Fruit fly (Drosophila melanogaster) whole organism, embryonic: ENCODE measurements around the gene CG5171.

Experiments used
- Abd-B ChIP-seq: fragments of 200-800 bp; sonication (Bioruptor generic); optimal IDR thresholded peaks from 2 replicates; lab custom pipeline; 2018; ENCODE audit warnings: missing biosample characterization, mild to moderate bottlenecking, missing genetic modification characterization, moderate library complexity
- Aef1 ChIP-seq: fragments of 200-800 bp; sonication (Bioruptor generic); IDR thresholded peaks from 3 replicates; pipeline ENCODE4 v1.3.6; 2022; ENCODE audit warnings: missing biosample characterization, missing genetic modification characterization
- Bgb ChIP-seq: fragments of 200-800 bp; sonication (Bioruptor generic); IDR thresholded peaks from 2 replicates; pipeline ENCODE4 v1.3.6; 2022; ENCODE audit warnings: missing biosample characterization, missing genetic modification characterization; ENCODE audit not compliant: partially characterized antibody
- CG10321 ChIP-seq: fragments of 200-800 bp; sonication (Bioruptor generic); IDR thresholded peaks from 2 replicates; pipeline ENCODE4 v1.3.6; 2022; ENCODE audit warnings: missing biosample characterization, missing genetic modification characterization
- CG12104 ChIP-seq: fragments of 200-800 bp; sonication (Bioruptor generic); optimal IDR thresholded peaks from 3 replicates; lab custom pipeline; 2016; ENCODE audit warnings: missing biosample characterization, missing genetic modification characterization
- CG12659 ChIP-seq: fragments of 200-800 bp; sonication (Bioruptor generic); optimal IDR thresholded peaks from 3 replicates; lab custom pipeline; 2017; ENCODE audit warnings: mild to moderate bottlenecking, missing biosample characterization, missing genetic modification reagents, missing genetic modification characterization
- CG12942 ChIP-seq: fragments of 200-800 bp; sonication (Bioruptor generic); optimal IDR thresholded peaks from 3 replicates; lab custom pipeline; 2016; ENCODE audit warnings: missing biosample characterization, missing genetic modification characterization
- CG2199 ChIP-seq: fragments of 200-800 bp; sonication (Bioruptor generic); IDR thresholded peaks from 3 replicates; pipeline ENCODE4 v1.3.6; 2022; ENCODE audit warnings: missing biosample characterization, missing genetic modification characterization
- CG2678 ChIP-seq: fragments of 200-800 bp; sonication (Bioruptor generic); optimal IDR thresholded peaks from 3 replicates; lab custom pipeline; 2019; ENCODE audit warnings: missing biosample characterization, mild to moderate bottlenecking, missing genetic modification characterization, moderate library complexity
- CG2712 ChIP-seq: fragments of 200-800 bp; optimal IDR thresholded peaks from 3 replicates; lab custom pipeline; 2019; ENCODE audit warnings: missing biosample characterization, mild to moderate bottlenecking, missing genetic modification characterization, moderate library complexity
- CG34376 ChIP-seq: fragments of 200-800 bp; sonication (Bioruptor generic); optimal IDR thresholded peaks from 2 replicates; lab custom pipeline; 2018; ENCODE audit warnings: missing biosample characterization, mild to moderate bottlenecking, missing genetic modification characterization
- CG4360 ChIP-seq: fragments of 200-800 bp; sonication (Bioruptor generic); IDR thresholded peaks from 2 replicates; pipeline ENCODE4 v1.3.6; 2022; ENCODE audit warnings: missing biosample characterization, missing genetic modification characterization
- CG4730 ChIP-seq: fragments of 200-800 bp; sonication (Bioruptor generic); IDR thresholded peaks from 2 replicates; pipeline ENCODE4 v1.3.6; 2022; ENCODE audit warnings: missing biosample characterization, missing genetic modification characterization
- CG6272 ChIP-seq: fragments of 200-800 bp; sonication (Bioruptor generic); IDR thresholded peaks from 2 replicates; pipeline ENCODE4 v1.3.6; 2022; ENCODE audit warnings: missing biosample characterization, missing genetic modification characterization
- CG7786 ChIP-seq: fragments of 200-800 bp; sonication (Bioruptor generic); optimal IDR thresholded peaks from 2 replicates; lab custom pipeline; 2016; ENCODE audit warnings: missing biosample characterization, missing genetic modification characterization
- CG8281 ChIP-seq: fragments of 200-800 bp; sonication (Bioruptor generic); optimal IDR thresholded peaks from 2 replicates; lab custom pipeline; 2018; ENCODE audit warnings: missing biosample characterization, mild to moderate bottlenecking, missing genetic modification characterization, moderate library complexity
- CG8290 ChIP-seq, 3 experiments: fragments of 200-800 bp; sonication (Bioruptor generic); optimal IDR thresholded peaks; 2 replicates each; lab custom pipeline; 2016 to 2019; ENCODE audit warnings: missing biosample characterization in 3 of 3, missing genetic modification characterization in 3 of 3, mild to moderate bottlenecking in 2 of 3, moderate library complexity in 1 of 3
- CG8944 ChIP-seq: fragments of 200-800 bp; sonication (Bioruptor generic); optimal IDR thresholded peaks from 3 replicates; lab custom pipeline; 2016; ENCODE audit warnings: missing biosample characterization, missing genetic modification characterization
- Eip74EF ChIP-seq, 2 experiments: fragments of 200-800 bp in 1 of 2; fragments of >200 bp in 1 of 2; sonication (Bioruptor generic) in 1 of 2; optimal IDR thresholded peaks; 2 replicates each; lab custom pipeline; 2017 to 2019; ENCODE audit warnings: missing biosample characterization in 2 of 2, missing genetic modification characterization in 2 of 2, mild to moderate bottlenecking in 1 of 2, moderate library complexity in 1 of 2
- Fer2 ChIP-seq: fragments of 200-800 bp; sonication (Bioruptor generic); optimal IDR thresholded peaks from 2 replicates; lab custom pipeline; 2018; ENCODE audit warnings: missing biosample characterization, mild to moderate bottlenecking, missing genetic modification characterization, moderate library complexity
- Gug ChIP-seq: fragments of 200-800 bp; sonication (Bioruptor generic); IDR thresholded peaks from 4 replicates; pipeline ENCODE4 v1.3.6; 2022; ENCODE audit warnings: missing biosample characterization, missing genetic modification characterization
- Oli ChIP-seq: fragments of 200-800 bp; sonication (Bioruptor generic); optimal IDR thresholded peaks from 2 replicates; lab custom pipeline; 2018; ENCODE audit warnings: missing biosample characterization, mild to moderate bottlenecking, missing genetic modification characterization, moderate library complexity
- Opbp ChIP-seq: fragments of 200-800 bp; sonication (Bioruptor generic); IDR thresholded peaks from 3 replicates; pipeline ENCODE4 v1.3.6; 2022; ENCODE audit warnings: missing biosample characterization, missing genetic modification characterization; ENCODE audit not compliant: partially characterized antibody
- Rfx ChIP-seq: fragments of 200-800 bp; sonication (Bioruptor generic); IDR thresholded peaks from 2 replicates; pipeline ENCODE4 v1.3.6; 2022; ENCODE audit warnings: missing biosample characterization, missing genetic modification characterization
- Sox102F ChIP-seq: fragments of 200-800 bp; sonication (Bioruptor generic); optimal IDR thresholded peaks from 2 replicates; lab custom pipeline; 2018; ENCODE audit warnings: missing biosample characterization, mild to moderate bottlenecking, missing genetic modification characterization, moderate library complexity
- ap ChIP-seq: fragments of 200-800 bp; sonication (Bioruptor generic); IDR thresholded peaks from 2 replicates; pipeline ENCODE4 v1.3.6; 2022; ENCODE audit warnings: missing biosample characterization, missing genetic modification characterization
- az2 ChIP-seq: fragments of 200-800 bp; sonication (Bioruptor generic); optimal IDR thresholded peaks from 3 replicates; lab custom pipeline; 2016; ENCODE audit warnings: missing biosample characterization, missing genetic modification characterization
- bbx ChIP-seq: fragments of 200-800 bp; sonication (Bioruptor generic); IDR thresholded peaks from 2 replicates; pipeline ENCODE4 v1.3.6; 2022; ENCODE audit warnings: missing biosample characterization, missing genetic modification characterization; ENCODE audit not compliant: partially characterized antibody
- bigmax ChIP-seq: fragments of 200-800 bp; sonication (Bioruptor generic); optimal IDR thresholded peaks from 2 replicates; lab custom pipeline; 2018; ENCODE audit warnings: missing biosample characterization, mild to moderate bottlenecking, missing genetic modification characterization
- cato ChIP-seq: fragments of 200-800 bp; sonication (Bioruptor generic); optimal IDR thresholded peaks from 2 replicates; lab custom pipeline; 2016; ENCODE audit warnings: missing biosample characterization, missing genetic modification characterization, borderline replicate concordance
- cg ChIP-seq: fragments of 200-800 bp; sonication (Bioruptor generic); optimal IDR thresholded peaks from 3 replicates; lab custom pipeline; 2019; ENCODE audit warnings: missing biosample characterization, mild to moderate bottlenecking, missing genetic modification characterization, moderate library complexity
- crc ChIP-seq: fragments of 200-800 bp; sonication (Bioruptor generic); optimal IDR thresholded peaks from 2 replicates; lab custom pipeline; 2016; ENCODE audit warnings: missing biosample characterization, missing genetic modification characterization
- croc ChIP-seq: fragments of 200-800 bp; sonication (Bioruptor generic); conservative IDR thresholded peaks from 3 replicates; pipeline ENCODE4 v1.3.6; 2022; ENCODE audit warnings: missing biosample characterization, missing genetic modification characterization
- disco-r ChIP-seq: fragments of 200-800 bp; sonication (Bioruptor generic); optimal IDR thresholded peaks from 2 replicates; lab custom pipeline; 2016; ENCODE audit warnings: missing biosample characterization, missing genetic modification characterization
- gsb ChIP-seq: fragments of 200-800 bp; sonication (Bioruptor generic); IDR thresholded peaks from 2 replicates; pipeline ENCODE4 v1.3.6; 2022; ENCODE audit warnings: missing biosample characterization, missing genetic modification characterization
- kah ChIP-seq: fragments of 200-800 bp; sonication (Bioruptor generic); optimal IDR thresholded peaks from 2 replicates; lab custom pipeline; 2018; ENCODE audit warnings: missing biosample characterization, mild to moderate bottlenecking, missing genetic modification characterization
- ken ChIP-seq: fragments of 200-800 bp; sonication (Bioruptor generic); IDR thresholded peaks from 3 replicates; pipeline ENCODE4 v1.3.6; 2022; ENCODE audit warnings: missing biosample characterization, missing genetic modification characterization
- lola ChIP-seq, 3 experiments: fragments of >200 bp in 2 of 3; fragments of 200-800 bp in 1 of 3; sonication (Bioruptor generic) in 1 of 3; optimal IDR thresholded peaks; 2 replicates each; lab custom pipeline; 2017 to 2019; ENCODE audit warnings: missing biosample characterization in 3 of 3, missing genetic modification characterization in 3 of 3, mild to moderate bottlenecking in 1 of 3, moderate library complexity in 1 of 3
- luna ChIP-seq: fragments of 200-800 bp; sonication (Bioruptor generic); optimal IDR thresholded peaks from 2 replicates; lab custom pipeline; 2016; ENCODE audit warnings: missing biosample characterization, missing genetic modification characterization
- mam ChIP-seq: fragments of 200-800 bp; sonication (Bioruptor generic); optimal IDR thresholded peaks from 3 replicates; lab custom pipeline; 2016; ENCODE audit warnings: missing biosample characterization, missing genetic modification characterization
- oc ChIP-seq: fragments of 200-800 bp; sonication (Bioruptor generic); optimal IDR thresholded peaks from 2 replicates; lab custom pipeline; 2018; ENCODE audit warnings: missing biosample characterization, mild to moderate bottlenecking, missing genetic modification characterization, moderate library complexity
- phol ChIP-seq: fragments of 200-800 bp; sonication (Bioruptor generic); optimal IDR thresholded peaks from 3 replicates; lab custom pipeline; 2018; ENCODE audit warnings: missing biosample characterization, mild to moderate bottlenecking, missing genetic modification characterization, moderate library complexity
- psq ChIP-seq: fragments of 200-800 bp; sonication (Bioruptor generic); optimal IDR thresholded peaks from 2 replicates; lab custom pipeline; 2017; ENCODE audit warnings: missing biosample characterization, missing genetic modification characterization
- row ChIP-seq: fragments of 200-800 bp; sonication (Bioruptor generic); IDR thresholded peaks from 3 replicates; pipeline ENCODE4 v1.3.6; 2022; ENCODE audit warnings: missing biosample characterization, missing genetic modification characterization
- run ChIP-seq: fragments of 200-800 bp; sonication (Bioruptor generic); optimal IDR thresholded peaks from 3 replicates; lab custom pipeline; 2018; ENCODE audit warnings: missing biosample characterization, mild to moderate bottlenecking, missing genetic modification characterization
- sna ChIP-seq: fragments of 200-800 bp; sonication (Bioruptor generic); IDR thresholded peaks from 2 replicates; pipeline ENCODE4 v1.3.6; 2022; ENCODE audit warnings: missing biosample characterization, missing genetic modification characterization; ENCODE audit not compliant: partially characterized antibody
- tx ChIP-seq: fragments of 200-800 bp; sonication (Bioruptor generic); optimal IDR thresholded peaks from 2 replicates; lab custom pipeline; 2016; ENCODE audit warnings: missing biosample characterization, missing genetic modification characterization
- wdn ChIP-seq: fragments of 200-800 bp; sonication (Bioruptor generic); IDR thresholded peaks from 2 replicates; pipeline ENCODE4 v1.3.6; 2022; ENCODE audit warnings: missing biosample characterization, missing genetic modification characterization

CG5171 gene

DNA sequence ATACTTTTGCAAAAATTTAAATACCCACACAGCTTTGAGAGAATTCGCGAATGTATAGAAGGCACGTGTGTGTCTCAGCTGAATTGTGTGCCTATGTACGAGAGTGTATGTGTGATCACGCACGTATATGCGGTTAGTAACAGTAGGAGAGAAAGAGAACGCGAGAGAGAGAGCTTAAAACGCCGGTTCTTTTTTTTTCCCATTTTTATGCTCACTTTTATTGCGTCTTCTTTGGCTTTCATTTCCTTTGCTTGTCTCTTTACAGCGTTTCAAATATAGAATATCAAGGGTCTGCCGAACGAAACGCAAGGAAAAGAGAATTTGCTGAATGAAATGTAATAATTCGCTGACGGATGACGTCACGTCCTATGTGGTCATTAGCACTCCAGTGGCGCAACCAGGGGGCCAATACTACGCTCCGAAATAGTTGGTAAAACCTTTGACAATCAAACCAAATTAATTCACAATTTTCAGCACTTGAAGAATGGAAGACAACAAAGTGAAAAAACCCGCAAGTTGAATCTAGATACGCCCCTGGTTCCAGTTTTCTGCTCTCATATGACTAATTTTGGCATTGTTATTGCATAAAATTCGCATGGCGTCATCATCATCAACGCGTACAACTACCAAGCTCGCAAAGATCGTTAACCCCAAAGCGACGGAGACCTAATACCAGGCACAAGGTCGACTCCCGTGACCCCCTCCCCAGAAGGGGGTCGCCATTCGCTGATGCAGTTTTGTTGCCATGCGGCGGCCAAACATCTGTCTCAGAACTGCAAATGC is 24.0 kb downstream of the CG5171 start (continued):
- TF ChIP-seq CG7786 (GFP tag; lab: Kevin White, UChicago): peak; percentile 87
- TF ChIP-seq Aef1 (GFP tag; lab: Robert Waterston, UW): peak; percentile 70
- TF ChIP-seq psq: peak; percentile 17
- peak; percentile 22 for TF ChIP-seq CG12659 (GFP tag; lab: Kevin White, UChicago)
- no peak for TF ChIP-seq ken (GFP tag; lab: Robert Waterston, UW)
- peak; percentile 30 for TF ChIP-seq CG2712 (tag; lab: Kevin White, UChicago)
- TF ChIP-seq Fer2: peak; percentile 6
- TF ChIP-seq croc (GFP tag; lab: Robert Waterston, UW): no peak
- no peak for TF ChIP-seq CG8281 (tag; lab: Kevin White, UChicago)
- TF ChIP-seq Gug (GFP tag; lab: Robert Waterston, UW): peak; percentile 76; the same call in 2 of the 4 replicates
- peak; percentile 41 for TF ChIP-seq crc (GFP tag; lab: Kevin White, UChicago)
- TF ChIP-seq CG2199: no peak
- peak; percentile 43; the same call in 1 of the 2 replicates for TF ChIP-seq CG4730 (GFP tag; lab: Robert Waterston, UW)
- TF ChIP-seq luna (GFP tag; lab: Kevin White, UChicago): peak; percentile 76
- TF ChIP-seq kah (GFP tag; lab: Kevin White, UChicago): no peak
- TF ChIP-seq Eip74EF (GFP tag; optimal IDR thresholded peaks at IDR 0.05; lab: Kevin White, UChicago): no peak
- peak; percentile 25 for TF ChIP-seq CG8944 (GFP tag; lab: Kevin White, UChicago)
- TF ChIP-seq Sox102F (GFP tag; lab: Kevin White, UChicago): peak; percentile 32
- TF ChIP-seq Rfx (GFP tag; lab: Robert Waterston, UW): peak; percentile 95
- TF ChIP-seq row: peak; percentile 68
- peak; percentile 6 for TF ChIP-seq CG12942 (GFP tag; lab: Kevin White, UChicago)
- TF ChIP-seq bigmax (GFP tag; lab: Kevin White, UChicago): peak; percentile 79
- no peak for TF ChIP-seq cato (GFP tag; lab: Kevin White, UChicago)
- no peak for TF ChIP-seq phol (tag; lab: Kevin White, UChicago)
- TF ChIP-seq disco-r (GFP tag; lab: Kevin White, UChicago): peak; percentile 35
- no peak for TF ChIP-seq CG34376
- TF ChIP-seq wdn (GFP tag; lab: Robert Waterston, UW): peak; percentile 82
- TF ChIP-seq lola (GFP tag; optimal IDR thresholded peaks at IDR 0.05; lab: Kevin White, UChicago): no peak
- TF ChIP-seq CG12104 (GFP tag; lab: Kevin White, UChicago): no peak
- peak; percentile 37 for TF ChIP-seq Abd-B (GFP tag; lab: Kevin White, UChicago)
- no peak for TF ChIP-seq Oli
- 0 out of 2 replicates have a peak, but pooled peaks have one; percentile 29 for TF ChIP-seq CG6272 (GFP tag; lab: Robert Waterston, UW)
- TF ChIP-seq Opbp (GFP tag; lab: Robert Waterston, UW): no peak
- TF ChIP-seq bbx (GFP tag; lab: Robert Waterston, UW): no peak
- no peak for TF ChIP-seq Bgb (GFP tag; lab: Robert Waterston, UW)
- no peak for TF ChIP-seq ap (GFP tag; lab: Robert Waterston, UW)
- no peak for TF ChIP-seq CG8290 (GFP tag; optimal IDR thresholded peaks at IDR 0.05; lab: Kevin White, UChicago)
- TF ChIP-seq CG8290 (tag; optimal IDR thresholded peaks at IDR 0.05; lab: Kevin White, UChicago): peak in 1 of 2 experiments; percentile 89
- TF ChIP-seq run (tag; lab: Kevin White, UChicago): no peak
- TF ChIP-seq CG10321: no peak
- TF ChIP-seq tx (GFP tag; lab: Kevin White, UChicago): peak; percentile 65
- TF ChIP-seq cg (GFP tag; lab: Kevin White, UChicago): peak; percentile 47
- peak; percentile 68 for TF ChIP-seq gsb (GFP tag; lab: Robert Waterston, UW)
- TF ChIP-seq CG2678 (tag; lab: Kevin White, UChicago): peak; percentile 68
- TF ChIP-seq oc (tag; lab: Kevin White, UChicago): no peak
- no peak for TF ChIP-seq sna (GFP tag; lab: Robert Waterston, UW)
- peak; percentile 32 for TF ChIP-seq az2 (GFP tag; lab: Kevin White, UChicago)
- TF ChIP-seq mam (GFP tag; lab: Kevin White, UChicago): peak; percentile 90
- no peak; the same call in 1 of the 2 replicates for TF ChIP-seq CG4360 (GFP tag; lab: Robert Waterston, UW)
